Worm (Caenorhabditis elegans): ENCODE results near the gene unc-50.

unc-50 gene

DNA sequence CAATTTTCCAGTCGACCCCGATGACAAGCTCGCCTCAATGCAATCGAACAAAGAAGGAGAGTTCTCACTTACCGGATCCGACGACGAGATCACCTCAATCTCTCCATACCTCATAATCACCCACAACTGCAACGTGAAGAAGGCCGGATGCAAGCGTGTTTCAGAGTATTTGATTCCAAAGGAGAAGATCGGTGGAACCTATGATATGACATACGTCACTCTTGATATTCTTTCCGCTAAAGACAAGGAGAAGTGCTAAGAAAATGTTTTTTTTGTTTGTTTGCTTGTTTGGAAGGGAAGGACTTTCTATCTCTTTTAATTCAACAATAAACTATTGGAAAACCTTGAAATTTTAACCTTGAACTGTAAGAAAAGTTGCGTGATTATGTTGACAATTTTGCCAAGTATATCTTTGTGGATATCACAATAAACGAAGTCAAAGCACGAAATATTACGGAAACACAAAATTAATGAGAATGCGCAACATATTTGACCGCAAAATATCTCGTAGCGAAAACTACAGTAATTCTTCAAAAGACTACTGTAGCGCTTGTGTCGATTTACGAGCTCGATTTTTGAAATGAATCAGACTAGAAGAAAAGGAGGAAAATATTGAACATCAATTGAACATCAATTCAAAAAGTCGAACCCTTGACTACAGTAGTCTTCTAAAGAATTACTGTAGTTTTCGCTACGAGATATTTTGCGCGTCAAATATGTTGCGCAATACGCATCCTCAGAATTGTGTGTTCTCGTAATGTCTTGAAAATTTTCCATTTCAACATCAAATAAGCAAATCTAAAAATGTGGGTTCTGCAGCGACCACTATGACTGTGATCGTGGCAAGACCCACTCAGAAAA is 21.3 kb upstream of the unc-50 start:
- TF ChIP-seq unc-62 (GFP tag; optimal IDR thresholded peaks at IDR 0.05) = no peak

ce11 chrIII:10337508-10338166 is 19.7 kb upstream of the unc-50 start, which contains the start of gene ttr-15:
TSS of gene ttr-15 (plus strand) at chrIII:10337847.
- no peak for TF ChIP-seq unc-62 (GFP tag; optimal IDR thresholded peaks at IDR 0.05)

ce11 chrIII:10336109-10336508 is 18.1 kb upstream of the unc-50 start:
- no peak for TF ChIP-seq unc-62 (GFP tag; optimal IDR thresholded peaks at IDR 0.05)

ce11 chrIII:10335086-10335485 is 17.1 kb upstream of the unc-50 start, which contains the start of gene ced-9:
TSS of gene ced-9 (plus strand) at chrIII:10335172.
- TF ChIP-seq unc-62 (GFP tag; optimal IDR thresholded peaks at IDR 0.05) = no peak

- no peak for TF ChIP-seq unc-62 (GFP tag; optimal IDR thresholded peaks at IDR 0.05)
Observed at ce11 chrIII:10333961-10334542, 16.1 kb upstream of the unc-50 start, which contains the start of the genes jmjd-4 and mev-1. TSS of gene jmjd-4 (minus strand) at chrIII:10334018. TSS of gene mev-1 (plus strand) at chrIII:10334277.

DNA sequence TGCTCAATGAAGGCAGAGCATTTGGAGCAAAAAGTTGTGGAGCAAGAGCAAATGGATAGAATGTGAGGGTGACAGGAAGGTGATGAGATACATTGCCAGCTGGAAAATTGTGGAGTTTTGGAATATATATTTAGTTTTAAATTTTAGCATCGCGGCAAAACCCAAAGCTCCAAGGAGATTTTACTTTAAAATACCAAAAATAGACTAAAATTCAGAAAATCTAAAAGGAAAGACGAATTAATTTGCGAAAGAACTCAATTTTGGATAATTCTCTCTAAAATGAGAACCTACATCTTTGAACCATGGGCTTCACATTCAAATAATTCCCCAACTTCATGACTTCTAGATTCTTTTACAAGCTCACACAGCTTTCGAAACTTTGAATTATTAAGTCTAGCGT is 14.6 kb upstream of the unc-50 start, which contains the start of gene T07C4.12:
TSS of gene T07C4.12 (minus strand) at position 101 of the 400 bp plus-strand sequence.
- no peak for TF ChIP-seq unc-62 (GFP tag; optimal IDR thresholded peaks at IDR 0.05)

ce11 chrIII:10331232-10331631 is 13.3 kb upstream of the unc-50 start:
- no peak for TF ChIP-seq unc-62 (GFP tag; optimal IDR thresholded peaks at IDR 0.05)

ce11 chrIII:10330372-10331062 is 12.6 kb upstream of the unc-50 start, which contains the start of gene nex-2:
TSS of gene nex-2 (minus strand) at chrIII:10330422.
- no peak for TF ChIP-seq unc-62 (GFP tag; optimal IDR thresholded peaks at IDR 0.05)

DNA sequence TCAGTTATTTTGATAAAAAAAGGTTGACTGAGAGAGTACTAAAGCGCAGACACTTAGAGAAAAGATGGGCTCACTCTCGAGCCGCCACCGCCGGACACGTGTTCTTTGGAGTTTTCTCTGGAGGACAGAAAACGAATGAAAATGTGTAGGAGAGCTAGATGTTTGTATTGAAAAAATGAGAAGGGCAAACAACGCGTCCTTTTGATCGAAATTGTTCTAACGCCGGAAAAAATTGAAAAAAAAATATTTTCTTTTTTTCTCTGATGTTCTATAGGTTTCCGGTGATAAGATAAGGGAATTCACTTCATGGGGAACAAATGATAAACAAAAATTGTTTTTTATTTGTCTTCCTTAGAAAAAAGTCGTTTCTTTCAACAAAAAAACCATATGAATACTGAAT is 11.8 kb upstream of the unc-50 start:
- no peak for TF ChIP-seq unc-62 (GFP tag; optimal IDR thresholded peaks at IDR 0.05)

DNA sequence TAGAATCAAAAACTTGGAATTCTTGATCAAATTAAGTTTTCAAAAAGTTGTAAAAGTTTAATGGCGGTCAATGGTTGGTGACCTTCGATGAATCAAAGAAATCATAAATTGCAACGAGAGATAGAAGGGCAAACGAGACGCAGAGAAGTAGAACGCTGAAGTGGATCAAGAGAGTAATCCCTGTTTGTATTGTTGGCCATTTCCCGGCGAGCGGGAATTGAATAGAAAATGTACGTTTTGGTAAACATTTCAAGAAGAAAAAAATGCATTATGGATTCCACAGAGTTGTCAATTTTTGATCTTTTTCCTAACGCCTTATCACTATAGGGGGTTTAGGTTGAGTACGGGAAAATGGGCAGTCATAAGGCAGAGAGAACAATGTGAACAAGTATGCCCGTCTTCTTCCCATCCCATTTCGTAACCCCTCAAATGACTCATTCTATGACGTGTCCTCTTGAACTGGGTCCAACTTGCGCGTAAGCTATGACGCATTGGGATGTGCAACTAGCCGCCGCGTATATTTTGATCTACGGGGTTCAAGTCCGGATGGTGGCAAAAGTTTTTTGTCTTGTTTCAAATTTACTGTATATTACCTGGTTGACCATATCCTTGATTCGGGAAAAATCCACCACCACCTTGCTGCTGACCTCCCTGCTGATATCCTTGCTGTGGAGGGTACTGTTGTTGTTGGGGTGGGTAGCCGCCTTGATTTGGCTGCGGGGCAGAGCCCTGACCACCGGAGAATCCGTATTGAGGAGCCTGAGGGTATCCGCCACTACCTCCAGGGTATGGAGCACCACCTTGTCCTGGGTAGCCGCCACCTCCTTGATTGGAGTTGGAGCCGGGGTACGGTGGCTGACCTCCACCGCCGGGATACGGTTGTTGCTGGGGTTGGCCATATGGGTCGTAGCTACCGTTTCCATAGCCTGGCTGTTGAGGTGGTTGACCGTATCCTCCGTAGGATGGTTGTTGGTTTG is 10.9 kb upstream of the unc-50 start:
- TF ChIP-seq unc-62 (GFP tag; optimal IDR thresholded peaks at IDR 0.05) = no peak

ce11 chrIII:10326327-10326726 is 8.4 kb upstream of the unc-50 start:
- no peak for TF ChIP-seq unc-62 (GFP tag; optimal IDR thresholded peaks at IDR 0.05)

DNA sequence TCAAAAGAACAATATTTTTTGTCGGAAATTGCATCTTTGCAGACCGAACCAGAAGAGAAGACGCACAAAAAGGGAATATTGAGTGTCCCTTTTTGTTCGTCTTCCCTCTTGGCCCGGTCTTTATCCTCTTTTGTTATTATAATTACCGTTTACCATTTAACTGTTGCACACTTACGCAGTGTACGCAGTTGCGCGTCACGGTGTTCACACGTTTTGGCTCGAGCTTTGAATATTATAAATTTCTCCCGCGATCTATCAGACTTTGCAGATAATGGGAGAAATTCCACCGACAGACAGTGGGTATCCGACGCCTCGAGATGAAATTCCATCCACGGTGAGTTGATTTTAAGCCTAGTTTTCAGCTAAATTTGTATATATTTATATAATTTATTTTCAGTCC is 2.8 kb upstream of the unc-50 start, which contains the start of gene sas-7:
TSS of gene sas-7 (plus strand) at position 232 of the 400 bp plus-strand sequence.
- no peak for TF ChIP-seq unc-62 (GFP tag; optimal IDR thresholded peaks at IDR 0.05)

- no peak for TF ChIP-seq unc-62 (GFP tag; optimal IDR thresholded peaks at IDR 0.05)
Observed at ce11 chrIII:10318755-10319154, 793 bp upstream of the unc-50 start, which contains the start of gene unc-69. TSS of gene unc-69 (plus strand) at chrIII:10318939.

DNA sequence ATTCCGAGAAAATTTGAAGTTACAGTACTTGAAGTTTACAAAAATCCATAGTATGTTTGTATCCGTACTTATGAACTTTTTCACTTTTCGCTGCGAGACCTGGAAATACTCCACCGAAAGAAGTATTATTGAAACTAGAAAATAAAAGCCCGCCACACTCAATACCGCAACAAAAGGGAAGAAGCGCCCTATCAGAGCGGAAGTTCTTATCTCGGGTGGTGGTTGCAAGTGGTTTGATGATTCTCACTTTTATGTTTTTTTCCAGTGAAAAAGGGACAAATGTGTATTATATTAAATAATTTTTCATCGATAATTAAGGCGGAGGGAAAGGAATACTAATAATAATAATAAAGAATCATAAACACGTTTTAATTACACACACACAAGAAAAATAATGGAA is 3.7 kb downstream of the unc-50 start:
- TF ChIP-seq unc-62 (GFP tag; optimal IDR thresholded peaks at IDR 0.05) = no peak
